Worm (Caenorhabditis elegans): Measurements from ENCODE around the gene timm-17B.1.

DNA sequence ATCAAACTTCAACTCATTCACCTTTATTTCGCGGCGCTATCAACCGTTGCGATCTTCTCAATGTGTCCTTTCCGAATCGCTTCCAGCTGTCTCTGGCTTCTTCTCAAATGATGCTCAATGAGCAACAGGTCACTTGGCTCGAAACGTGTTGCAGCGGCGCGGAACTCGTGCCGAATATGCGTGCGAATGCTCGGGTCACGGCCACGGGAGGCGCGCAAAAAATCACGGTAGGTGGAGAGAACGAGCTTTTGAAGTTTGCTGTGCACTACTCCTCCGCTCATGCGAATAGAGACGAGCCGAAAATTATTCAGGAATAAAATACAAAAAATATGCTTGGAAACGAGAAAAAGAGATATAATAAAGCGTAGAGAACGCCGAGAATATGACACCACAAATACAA is 34.8 kb downstream of the timm-17B.1 start, which contains the start of gene cif-1:
- TF ChIP-seq klf-2 (GFP tag; conservative IDR thresholded peaks at IDR 0.05) (no peak), T22C8.4 (GFP tag; IDR thresholded peaks at IDR 0.05) (no peak), cog-1 (tag; optimal IDR thresholded peaks at IDR 0.05) (no peak)

Data from whole organism, midembryonic.